Fruit fly (Drosophila melanogaster) whole organism, prepupa: ENCODE measurements around the gene CG4520.

Experiments
- Blimp-1 ChIP-seq: fragments of 200-800 bp; sonication (Bioruptor generic); optimal IDR thresholded peaks from 3 replicates; lab custom pipeline; 2017; ENCODE audit warnings: missing biosample characterization, missing genetic modification characterization, mild to moderate bottlenecking, moderate library complexity, missing genetic modification reagents
- CG10631 ChIP-seq: fragments of 200-800 bp; sonication (Bioruptor generic); optimal IDR thresholded peaks from 2 replicates; lab custom pipeline; 2016; ENCODE audit warnings: missing biosample characterization, missing genetic modification characterization
- CG11762 ChIP-seq: fragments of 200-800 bp; sonication (Bioruptor generic); optimal IDR thresholded peaks from 3 replicates; lab custom pipeline; 2016; ENCODE audit warnings: missing biosample characterization, missing genetic modification characterization; ENCODE audit not compliant: insufficient read depth
- CG34406 ChIP-seq: fragments of 200-800 bp; sonication (Bioruptor generic); optimal IDR thresholded peaks from 3 replicates; lab custom pipeline; 2016; ENCODE audit warnings: missing biosample characterization, missing genetic modification characterization
- CG6792 ChIP-seq: fragments of 200-800 bp; sonication (Bioruptor generic); optimal IDR thresholded peaks from 3 replicates; lab custom pipeline; 2016; ENCODE audit warnings: missing biosample characterization, missing genetic modification characterization
- CG7368 ChIP-seq: fragments of 200-800 bp; sonication (Bioruptor generic); optimal IDR thresholded peaks from 3 replicates; lab custom pipeline; 2016; ENCODE audit warnings: missing biosample characterization, missing genetic modification characterization
- Gug ChIP-seq: fragments of 200-800 bp; sonication (Bioruptor generic); IDR thresholded peaks from 2 replicates; pipeline ENCODE4 v1.3.6; 2022; ENCODE audit warnings: missing biosample characterization, missing genetic modification characterization
- Met ChIP-seq: fragments of 200-800 bp; sonication (Bioruptor generic); optimal IDR thresholded peaks from 3 replicates; lab custom pipeline; 2016; ENCODE audit warnings: missing biosample characterization, missing genetic modification characterization
- eg ChIP-seq: fragments of 200-800 bp; sonication (Bioruptor generic); IDR thresholded peaks from 3 replicates; pipeline ENCODE4 v1.3.6; 2022; ENCODE audit warnings: missing biosample characterization, missing genetic modification characterization
- topi ChIP-seq: fragments of 200-800 bp; sonication (Bioruptor generic); optimal IDR thresholded peaks from 3 replicates; lab custom pipeline; 2016; ENCODE audit warnings: missing biosample characterization, missing genetic modification characterization

- TF ChIP-seq CG6792 (GFP tag; lab: Kevin White, UChicago) (no peak), Gug (GFP tag; lab: Robert Waterston, UW) (no peak), CG11762 (no peak), CG7368 (GFP tag; lab: Kevin White, UChicago) (no peak), CG10631 (GFP tag; lab: Kevin White, UChicago) (no peak), Blimp-1 (GFP tag; lab: Kevin White, UChicago) (no peak), Met (no peak), topi (GFP tag; lab: Kevin White, UChicago) (no peak), CG34406 (no peak), eg (GFP tag; lab: Robert Waterston, UW) (no peak)
Measured at dm6 chr3R:15762815-15763214, 18.4 kb downstream of the CG4520 start, which contains the start of gene CG12784.
